Worm (Caenorhabditis elegans) whole organism, L1 larva: Measurements from ENCODE around the gene rom-1.
A peak's percentile ranks its signal among the peaks of the same experiment; 100 is the strongest.

ENCODE experiments used
- C04F5.9 ChIP-seq: sonication (generic microtip); optimal IDR thresholded peaks from 2 replicates; lab custom pipeline; 2016; ENCODE audit warnings: missing genetic modification characterization, missing compliant biosample characterization
- aha-1 ChIP-seq: fragments of 150-350 bp; optimal IDR thresholded peaks from 2 replicates; lab custom pipeline; 2014; ENCODE audit warnings: missing biosample characterization, missing genetic modification characterization
- alr-1 ChIP-seq: fragments of 200-800 bp; sonication (Bioruptor generic); optimal IDR thresholded peaks from 2 replicates; lab custom pipeline; 2018; ENCODE audit warnings: borderline replicate concordance, mild to moderate bottlenecking, missing genetic modification characterization, missing compliant biosample characterization
- blmp-1 ChIP-seq: fragments of 150-350 bp; optimal IDR thresholded peaks from 2 replicates; lab custom pipeline; 2014; ENCODE audit warnings: missing biosample characterization, missing genetic modification characterization
- ceh-63 ChIP-seq: fragments of 200-800 bp; sonication (Bioruptor generic); optimal IDR thresholded peaks from 2 replicates; lab custom pipeline; 2018; ENCODE audit warnings: mild to moderate bottlenecking, missing genetic modification characterization, missing compliant biosample characterization
- ceh-8 ChIP-seq: fragments of 200-800 bp; sonication (Bioruptor generic); optimal IDR thresholded peaks from 2 replicates; lab custom pipeline; 2018; ENCODE audit warnings: mild to moderate bottlenecking, missing genetic modification characterization, moderate library complexity, missing compliant biosample characterization
- ceh-88 ChIP-seq: fragments of 200-800 bp; sonication (Bioruptor generic); IDR thresholded peaks from 2 replicates; pipeline ENCODE4 v1.3.6; 2022; ENCODE audit warnings: missing genetic modification characterization, missing compliant biosample characterization
- dpl-1 ChIP-seq, 3 experiments: fragments of 150-350 bp in 2 of 3; sonication (generic microtip) in 1 of 3; optimal IDR thresholded peaks; 2 replicates each; lab custom pipeline; 2014 to 2017; ENCODE audit warnings: missing biosample characterization in 3 of 3, missing genetic modification characterization in 3 of 3, missing genetic modification reagents in 3 of 3
- efl-1 ChIP-seq, 4 experiments: fragments of 150-350 bp; optimal IDR thresholded peaks in 3 of 4; peaks in 1 of 4; 1 replicate in 1 of 4; 2 replicates in 3 of 4; lab custom pipeline; 2014; ENCODE audit warnings: missing biosample characterization in 2 of 4, missing genetic modification characterization in 2 of 4, missing genetic modification reagents in 2 of 4
- efl-3 ChIP-seq: fragments of 200-800 bp; sonication (Bioruptor generic); optimal IDR thresholded peaks from 2 replicates; lab custom pipeline; 2018; ENCODE audit warnings: mild to moderate bottlenecking, missing genetic modification characterization, missing compliant biosample characterization
- elt-2 ChIP-seq: sonication (generic microtip); optimal IDR thresholded peaks from 2 replicates; lab custom pipeline; 2016; ENCODE audit warnings: missing genetic modification characterization, mild to moderate bottlenecking, inconsistent platforms, missing compliant biosample characterization, missing genetic modification reagents
- elt-3 ChIP-seq, 6 experiments: fragments of 150-350 bp in 1 of 6; sonication (generic microtip); optimal IDR thresholded peaks; 2 replicates each; lab custom pipeline; 2017 to 2018; ENCODE audit warnings: missing biosample characterization in 6 of 6, missing genetic modification characterization in 6 of 6, inconsistent platforms in 1 of 6
- ets-5 ChIP-seq: fragments of 200-800 bp; sonication (Bioruptor generic); IDR thresholded peaks from 2 replicates; pipeline ENCODE4 v1.3.6; 2022; ENCODE audit warnings: missing genetic modification characterization, missing compliant biosample characterization
- fkh-10 ChIP-seq: sonication (generic microtip); optimal IDR thresholded peaks from 2 replicates; lab custom pipeline; 2017; ENCODE audit warnings: missing biosample characterization, missing genetic modification reagents, missing genetic modification characterization
- fkh-4 ChIP-seq: sonication (generic microtip); optimal IDR thresholded peaks from 2 replicates; lab custom pipeline; 2016; ENCODE audit warnings: missing compliant biosample characterization, missing genetic modification characterization, borderline replicate concordance
- hlh-17 ChIP-seq: fragments of 200-800 bp; sonication (Bioruptor generic); optimal IDR thresholded peaks from 2 replicates; lab custom pipeline; 2018; ENCODE audit warnings: missing genetic modification characterization, mild to moderate bottlenecking, missing compliant biosample characterization, moderate library complexity, borderline replicate concordance
- irx-1 ChIP-seq: sonication (generic microtip); optimal IDR thresholded peaks from 2 replicates; lab custom pipeline; 2016; ENCODE audit warnings: missing genetic modification characterization, missing compliant biosample characterization
- isw-1 ChIP-seq: fragments of 200-800 bp; sonication (Bioruptor generic); IDR thresholded peaks from 2 replicates; pipeline ENCODE4 v1.3.6; 2022; ENCODE audit warnings: missing genetic modification characterization, missing compliant biosample characterization
- jun-1 ChIP-seq: fragments of 150-350 bp; optimal IDR thresholded peaks from 2 replicates; lab custom pipeline; 2014; ENCODE audit warnings: missing biosample characterization, missing genetic modification reagents, missing genetic modification characterization
- lin-15B ChIP-seq: fragments of 150-350 bp; sonication (generic microtip); optimal IDR thresholded peaks from 3 replicates; lab custom pipeline; 2014; ENCODE audit warnings: missing biosample characterization, missing genetic modification characterization
- lin-35 ChIP-seq, 2 experiments: fragments of 150-350 bp; optimal IDR thresholded peaks; 2 replicates each; lab custom pipeline; 2014; ENCODE audit warnings: missing biosample characterization in 2 of 2, missing genetic modification characterization in 2 of 2, missing genetic modification reagents in 2 of 2
- lin-39 ChIP-seq: fragments of 150-350 bp; optimal IDR thresholded peaks from 2 replicates; lab custom pipeline; 2014; ENCODE audit warnings: missing biosample characterization, missing genetic modification reagents, missing genetic modification characterization
- lir-3 ChIP-seq: sonication (generic microtip); optimal IDR thresholded peaks from 2 replicates; lab custom pipeline; 2016; ENCODE audit warnings: mild to moderate bottlenecking, missing genetic modification characterization, moderate library complexity, missing compliant biosample characterization; ENCODE audit not compliant: poor library complexity
- mdl-1 ChIP-seq, 2 experiments: fragments of 150-350 bp; optimal IDR thresholded peaks; 2 replicates each; lab custom pipeline; 2014 to 2017; ENCODE audit warnings: missing biosample characterization in 2 of 2, missing genetic modification characterization in 2 of 2, inconsistent platforms in 1 of 2
- mep-1 ChIP-seq: fragments of 150-350 bp; optimal IDR thresholded peaks from 2 replicates; lab custom pipeline; 2014; ENCODE audit warnings: missing biosample characterization, missing genetic modification characterization
- nhr-11 ChIP-seq: fragments of 150-350 bp; optimal IDR thresholded peaks from 2 replicates; lab custom pipeline; 2014; ENCODE audit warnings: missing biosample characterization, missing genetic modification characterization
- nhr-12 ChIP-seq: sonication (generic microtip); optimal IDR thresholded peaks from 2 replicates; lab custom pipeline; 2017; ENCODE audit warnings: missing biosample characterization, missing genetic modification characterization
- nhr-20 ChIP-seq: sonication (generic microtip); optimal IDR thresholded peaks from 2 replicates; lab custom pipeline; 2016; ENCODE audit warnings: mild to moderate bottlenecking, missing genetic modification characterization, missing compliant biosample characterization
- nhr-28 ChIP-seq: fragments of 150-350 bp; optimal IDR thresholded peaks from 2 replicates; lab custom pipeline; 2014; ENCODE audit warnings: missing biosample characterization, missing genetic modification characterization
- nhr-71 ChIP-seq: sonication (generic microtip); optimal IDR thresholded peaks from 2 replicates; lab custom pipeline; 2016; ENCODE audit warnings: mild to moderate bottlenecking, missing genetic modification characterization, moderate library complexity, missing compliant biosample characterization
- nhr-76 ChIP-seq: sonication (generic microtip); optimal IDR thresholded peaks from 2 replicates; lab custom pipeline; 2017; ENCODE audit warnings: missing biosample characterization, missing genetic modification characterization
- nhr-77 ChIP-seq: fragments of 150-350 bp; optimal IDR thresholded peaks from 2 replicates; lab custom pipeline; 2014; ENCODE audit warnings: missing biosample characterization, missing genetic modification characterization
- nhr-84 ChIP-seq: sonication (generic microtip); optimal IDR thresholded peaks from 2 replicates; lab custom pipeline; 2017; ENCODE audit warnings: missing biosample characterization, missing genetic modification characterization
- nhr-85 ChIP-seq: sonication (generic microtip); peaks from one replicate; lab custom pipeline; 2016; ENCODE audit warnings: missing genetic modification characterization, inconsistent platforms, missing compliant biosample characterization
- pqm-1 ChIP-seq: sonication (generic microtip); optimal IDR thresholded peaks from 3 replicates; lab custom pipeline; 2017; ENCODE audit warnings: missing biosample characterization, missing genetic modification characterization
- skn-1 ChIP-seq: fragments of 150-350 bp; optimal IDR thresholded peaks from 2 replicates; lab custom pipeline; 2014; ENCODE audit warnings: missing biosample characterization, missing genetic modification characterization
- snpc-4 ChIP-seq: fragments of 150-350 bp; optimal IDR thresholded peaks from 2 replicates; lab custom pipeline; 2014; ENCODE audit warnings: missing biosample characterization, missing genetic modification characterization
- snu-23 ChIP-seq: sonication (generic microtip); optimal IDR thresholded peaks from 2 replicates; lab custom pipeline; 2016; ENCODE audit warnings: missing genetic modification characterization, missing compliant biosample characterization
- sox-4 ChIP-seq: sonication (generic microtip); optimal IDR thresholded peaks from 2 replicates; lab custom pipeline; 2016; ENCODE audit warnings: missing genetic modification characterization, missing compliant biosample characterization
- swsn-7 ChIP-seq: sonication (generic microtip); optimal IDR thresholded peaks from 2 replicates; lab custom pipeline; 2016; ENCODE audit warnings: missing genetic modification characterization, missing compliant biosample characterization
- tlp-1 ChIP-seq: fragments of 150-350 bp; optimal IDR thresholded peaks from 2 replicates; lab custom pipeline; 2014; ENCODE audit warnings: missing biosample characterization, missing genetic modification characterization
- unc-62 ChIP-seq: fragments of 150-350 bp; optimal IDR thresholded peaks from 2 replicates; lab custom pipeline; 2014; ENCODE audit warnings: missing biosample characterization, missing genetic modification reagents, missing genetic modification characterization
- unc-86 ChIP-seq: sonication (generic microtip); optimal IDR thresholded peaks from 2 replicates; lab custom pipeline; 2016; ENCODE audit warnings: missing genetic modification characterization, missing compliant biosample characterization
- vab-15 ChIP-seq: sonication (generic microtip); optimal IDR thresholded peaks from 2 replicates; lab custom pipeline; 2017; ENCODE audit warnings: missing genotype, mild to moderate bottlenecking, missing genetic modification characterization, missing compliant biosample characterization
- zag-1 ChIP-seq: fragments of 150-350 bp; optimal IDR thresholded peaks from 2 replicates; lab custom pipeline; 2014; ENCODE audit warnings: missing biosample characterization, missing genetic modification characterization
- zip-4 ChIP-seq: fragments of 200-800 bp; sonication (Bioruptor generic); optimal IDR thresholded peaks from 2 replicates; lab custom pipeline; 2018; ENCODE audit warnings: mild to moderate bottlenecking, missing genetic modification characterization, moderate library complexity, missing compliant biosample characterization
- ztf-11 ChIP-seq, 2 experiments: sonication (generic microtip); optimal IDR thresholded peaks; 2 replicates each; lab custom pipeline; 2016 to 2017; ENCODE audit warnings: missing genetic modification characterization in 2 of 2, missing biosample characterization in 1 of 2, missing compliant biosample characterization in 1 of 2

Gene rom-1

ce11 chrIII:4934896-4935628 is 28.1 kb downstream of the rom-1 start, which contains the start of gene mrps-18C (continued):
- no peak for TF ChIP-seq hlh-17 (GFP tag; lab: Kevin White, UChicago)
- TF ChIP-seq blmp-1 (tag; lab: Kevin White, UChicago): peak; percentile 18
- no peak for TF ChIP-seq mdl-1 (tag; optimal IDR thresholded peaks at IDR 0.05; lab: Kevin White, UChicago)
- TF ChIP-seq snu-23 (GFP tag; lab: Kevin White, UChicago): peak; percentile 16
- TF ChIP-seq dpl-1 (GFP tag; optimal IDR thresholded peaks at IDR 0.05; lab: Kevin White, UChicago): peak; percentile 42 to 70 (median 59)
- no peak for TF ChIP-seq skn-1 (tag; lab: Kevin White, UChicago)
- peak; percentile 34 for TF ChIP-seq lin-15B
- no peak for TF ChIP-seq unc-86 (tag; lab: Kevin White, UChicago)
- no peak for TF ChIP-seq nhr-20
- TF ChIP-seq vab-15: no peak
- TF ChIP-seq ets-5 (GFP tag; lab: Robert Waterston, UW): no peak
- TF ChIP-seq nhr-71 (tag; lab: Kevin White, UChicago): peak; percentile 45
- TF ChIP-seq fkh-10 (GFP tag; lab: Kevin White, UChicago): no peak
- TF ChIP-seq sox-4: no peak
- TF ChIP-seq jun-1 (tag; lab: Kevin White, UChicago): no peak
- no peak for TF ChIP-seq unc-62 (GFP tag; lab: Kevin White, UChicago)
- peak; percentile 47 for TF ChIP-seq mep-1
- TF ChIP-seq efl-3: no peak
- TF ChIP-seq lin-39 (tag; lab: Kevin White, UChicago): no peak
- TF ChIP-seq zag-1 (tag; lab: Kevin White, UChicago): no peak
- no peak for TF ChIP-seq alr-1 (tag; lab: Kevin White, UChicago)
- no peak for TF ChIP-seq pqm-1 (tag; lab: Kevin White, UChicago)
- TF ChIP-seq ceh-63 (GFP tag; lab: Kevin White, UChicago): no peak
- no peak for TF ChIP-seq zip-4 (GFP tag; lab: Kevin White, UChicago)
- TF ChIP-seq aha-1: no peak
- peak; percentile 48 to 66 for TF ChIP-seq efl-1 (optimal IDR thresholded peaks at IDR 0.05; lab: Kevin White, UChicago)
- TF ChIP-seq efl-1 (GFP tag; optimal IDR thresholded peaks at IDR 0.05 in 1 of 2; lab: Kevin White, UChicago): peak; percentile 68 to 96
- no peak for TF ChIP-seq ceh-8 (GFP tag; lab: Kevin White, UChicago)
- no peak for TF ChIP-seq nhr-77 (tag; lab: Kevin White, UChicago)
- TF ChIP-seq snpc-4 (tag; lab: Kevin White, UChicago): no peak
- TF ChIP-seq nhr-76 (tag; lab: Kevin White, UChicago): no peak
- TF ChIP-seq nhr-11 (tag; lab: Kevin White, UChicago): no peak
- TF ChIP-seq nhr-85 (tag; lab: Kevin White, UChicago): peak; percentile 2
- TF ChIP-seq elt-2 (tag; lab: Kevin White, UChicago): no peak
- no peak for TF ChIP-seq elt-3 (tag; optimal IDR thresholded peaks at IDR 0.05; lab: Kevin White, UChicago)
- TF ChIP-seq fkh-4 (tag; lab: Kevin White, UChicago): no peak
- no peak for TF ChIP-seq swsn-7 (tag; lab: Kevin White, UChicago)
- TF ChIP-seq C04F5.9 (tag; lab: Kevin White, UChicago): no peak
- no peak for TF ChIP-seq irx-1 (tag; lab: Kevin White, UChicago)
- no peak for TF ChIP-seq lir-3
- TF ChIP-seq ztf-11 (tag; optimal IDR thresholded peaks at IDR 0.05; lab: Kevin White, UChicago): no peak
- TF ChIP-seq ceh-88: no peak
- TF ChIP-seq lin-35 (GFP tag; optimal IDR thresholded peaks at IDR 0.05; lab: Kevin White, UChicago): peak; percentile 60 to 69
- TF ChIP-seq nhr-28: no peak
- no peak for TF ChIP-seq nhr-84 (tag; lab: Kevin White, UChicago)
- no peak for TF ChIP-seq tlp-1 (tag; lab: Kevin White, UChicago)
- no peak for TF ChIP-seq isw-1 (GFP tag; lab: Robert Waterston, UW)
- TF ChIP-seq nhr-12: no peak
